Fruit fly (Drosophila melanogaster): ENCODE data around the gene AP-1gamma.

DNA sequence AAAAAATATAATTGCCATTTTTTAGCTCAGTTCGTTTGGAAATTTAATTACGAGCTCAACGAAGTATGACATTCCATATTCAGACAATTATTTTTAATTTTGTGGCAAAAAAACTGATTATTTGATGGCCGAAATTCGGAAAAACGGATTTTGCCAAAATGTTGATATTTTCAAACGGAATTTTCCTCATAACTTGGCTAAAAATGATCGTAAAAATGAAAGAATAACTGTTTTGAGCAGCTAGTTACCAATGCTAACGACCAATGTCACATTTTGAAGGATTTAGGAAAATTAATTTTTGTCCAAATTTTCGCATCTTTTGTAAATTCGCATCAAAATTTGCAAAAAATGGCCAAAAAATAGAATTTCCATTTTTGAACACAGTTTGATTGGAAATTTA lies 15.4 kb upstream of the AP-1gamma start:
- TF ChIP-seq usp (GFP tag; optimal IDR thresholded peaks at IDR 0.05) (no peak), Dll (optimal IDR thresholded peaks at IDR 0.05) (no peak)

Measured in whole organism.